Worm (Caenorhabditis elegans) whole organism, young adult: ENCODE measurements around the gene ZK1320.9.

Experiments used
- F33H1.4 ChIP-seq: fragments of 200-800 bp; sonication (Bioruptor generic); IDR thresholded peaks from 2 replicates; pipeline ENCODE4 v1.3.6; 2022; ENCODE audit warnings: missing genetic modification reagents, missing genetic modification characterization, missing compliant biosample characterization
- F37B4.10 ChIP-seq: fragments of 200-800 bp; sonication (Bioruptor generic); IDR thresholded peaks from 2 replicates; pipeline ENCODE4 v1.3.6; 2022; ENCODE audit warnings: missing genetic modification characterization, missing compliant biosample characterization
- akir-1 ChIP-seq: fragments of 200-800 bp; sonication (Bioruptor generic); optimal IDR thresholded peaks from 2 replicates; lab custom pipeline; 2018; ENCODE audit warnings: mild to moderate bottlenecking, missing genetic modification characterization, moderate library complexity, missing compliant biosample characterization
- bed-1 ChIP-seq: fragments of 200-800 bp; sonication (Bioruptor generic); IDR thresholded peaks from 2 replicates; pipeline ENCODE4 v1.3.6; 2022; ENCODE audit warnings: missing genetic modification reagents, missing genetic modification characterization, missing compliant biosample characterization
- lsl-1 ChIP-seq: fragments of 200-800 bp; sonication (Bioruptor generic); optimal IDR thresholded peaks from 2 replicates; lab custom pipeline; 2018; ENCODE audit warnings: mild to moderate bottlenecking, missing genetic modification characterization, moderate library complexity, missing compliant biosample characterization
- madf-6 ChIP-seq: fragments of 200-800 bp; sonication (Bioruptor generic); IDR thresholded peaks from 2 replicates; pipeline ENCODE4 v1.3.6; 2022; ENCODE audit warnings: missing genetic modification reagents, missing genetic modification characterization, missing compliant biosample characterization
- snpc-4 ChIP-seq, 5 experiments: fragments of 150-350 bp in 1 of 5; sonication (generic microtip) in 4 of 5; optimal IDR thresholded peaks; 2 replicates each; lab custom pipeline; 2014 to 2018; ENCODE audit warnings: missing genetic modification characterization in 5 of 5, missing biosample characterization in 3 of 5, antibody characterized with exemption in 2 of 5, mild to moderate bottlenecking in 2 of 5, missing compliant biosample characterization in 2 of 5, missing genotype in 2 of 5, moderate library complexity in 2 of 5, missing genetic modification reagents in 1 of 5
- tlf-1 ChIP-seq: fragments of 200-800 bp; sonication (Bioruptor generic); optimal IDR thresholded peaks from 2 replicates; lab custom pipeline; 2018; ENCODE audit warnings: mild to moderate bottlenecking, missing genetic modification characterization, missing compliant biosample characterization
- xnd-1 ChIP-seq: sonication (generic microtip); optimal IDR thresholded peaks from 2 replicates; lab custom pipeline; 2016; ENCODE audit warnings: missing genotype, missing genetic modification reagents, missing genetic modification characterization, missing compliant biosample characterization
- ztf-18 ChIP-seq: sonication (generic microtip); optimal IDR thresholded peaks from 2 replicates; lab custom pipeline; 2016; ENCODE audit warnings: missing genotype, mild to moderate bottlenecking, missing genetic modification characterization, missing compliant biosample characterization

DNA sequence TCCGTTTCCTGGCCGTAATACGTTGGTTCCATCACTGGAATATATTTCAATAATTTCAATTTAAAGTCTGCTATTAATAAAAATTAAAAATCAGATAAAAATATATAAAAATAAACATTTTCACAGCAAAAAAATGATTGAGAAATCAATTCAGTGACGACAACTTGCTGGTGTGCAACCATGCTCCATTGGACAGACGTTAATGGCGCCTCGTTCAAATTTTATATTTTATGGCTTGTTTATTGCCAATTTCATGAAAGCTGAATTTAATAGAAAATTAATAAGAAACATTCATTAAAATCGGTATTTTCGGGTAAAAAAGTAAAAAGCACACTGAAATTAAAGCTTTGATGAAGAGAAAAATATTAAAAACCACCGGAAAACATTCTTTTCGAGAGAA, 19.7 kb upstream of the ZK1320.9 start, which contains the start of gene Y53C12A.3:
- TF ChIP-seq ztf-18 (tag; lab: Kevin White, UChicago) (no peak), F37B4.10 (GFP tag; lab: Robert Waterston, UW) (no peak), xnd-1 (no peak), snpc-4 (GFP tag; optimal IDR thresholded peaks at IDR 0.05; lab: Kevin White, UChicago) (no peak), snpc-4 (tag; optimal IDR thresholded peaks at IDR 0.05; lab: Kevin White, UChicago) (no peak), akir-1 (no peak), tlf-1 (no peak), F33H1.4 (GFP tag; lab: Robert Waterston, UW) (no peak), bed-1 (no peak), madf-6 (GFP tag; lab: Robert Waterston, UW) (no peak), lsl-1 (GFP tag; lab: Kevin White, UChicago) (no peak)
